Fruit fly (Drosophila melanogaster): ENCODE results near the gene CG8112.

CG8112 gene

DNA sequence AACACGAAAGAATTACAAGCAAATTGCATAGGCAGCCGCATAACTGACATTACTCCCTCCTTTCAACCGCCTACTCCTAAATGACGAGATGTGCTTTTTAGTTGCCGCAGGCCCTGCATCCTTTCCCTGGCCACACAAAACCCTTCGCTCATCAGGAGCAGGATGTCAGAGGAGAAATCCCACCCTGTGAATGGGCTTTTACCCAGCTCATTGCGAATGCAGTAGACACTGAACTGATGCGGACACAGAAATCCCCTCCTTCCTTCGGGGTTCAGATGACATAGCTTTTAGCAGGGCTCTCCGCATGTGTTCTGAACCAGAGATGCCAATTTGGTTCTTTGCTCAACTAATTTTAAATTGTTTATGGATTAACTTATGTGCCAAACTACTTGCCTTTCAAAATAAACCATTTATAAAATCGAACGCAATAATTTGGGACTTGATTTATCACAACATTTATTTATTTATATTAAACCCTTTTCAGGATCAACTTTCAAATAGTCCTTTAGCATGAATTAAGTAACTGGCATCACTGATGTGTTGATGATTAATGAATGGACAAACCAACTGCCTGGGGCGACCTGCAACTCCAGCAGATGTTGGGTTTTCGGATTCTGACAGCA lies 26.5 kb downstream of the CG8112 start (continued):
- TF ChIP-seq CG4318 (GFP tag; optimal IDR thresholded peaks at IDR 0.05) (no peak), Smox (GFP tag; optimal IDR thresholded peaks at IDR 0.05) (no peak), CG8119 (GFP tag; IDR thresholded peaks at IDR 0.05) (no peak), CG6854 (GFP tag; optimal IDR thresholded peaks at IDR 0.05) (no peak), CG34406 (GFP tag; optimal IDR thresholded peaks at IDR 0.05) (no peak), CG10631 (GFP tag; optimal IDR thresholded peaks at IDR 0.05) (no peak), Sox14 (GFP tag; optimal IDR thresholded peaks at IDR 0.05) (no peak), topi (GFP tag; optimal IDR thresholded peaks at IDR 0.05) (no peak), CG11294 (GFP tag; IDR thresholded peaks at IDR 0.05) (no peak), Sox15 (GFP tag; optimal IDR thresholded peaks at IDR 0.05) (no peak), CG15336 (GFP tag; IDR thresholded peaks at IDR 0.05) (no peak), CG6792 (GFP tag; optimal IDR thresholded peaks at IDR 0.05) (no peak), CG3919 (GFP tag; optimal IDR thresholded peaks at IDR 0.05) (no peak), spab (GFP tag; optimal IDR thresholded peaks at IDR 0.05) (peak; percentile 6), CG16779 (tag; optimal IDR thresholded peaks at IDR 0.05) (no peak), CG6276 (GFP tag; optimal IDR thresholded peaks at IDR 0.05) (no peak), Hr4 (GFP tag; optimal IDR thresholded peaks at IDR 0.05) (no peak), CG32006 (GFP tag; optimal IDR thresholded peaks at IDR 0.05) (no peak), acj6 (GFP tag; optimal IDR thresholded peaks at IDR 0.05) (no peak), Ets21C (GFP tag; optimal IDR thresholded peaks at IDR 0.05) (no peak), Ets96B (tag; optimal IDR thresholded peaks at IDR 0.05) (peak; percentile 48), CG11902 (GFP tag; optimal IDR thresholded peaks at IDR 0.05) (no peak)

- no peak for TF ChIP-seq CG11762 (GFP tag; optimal IDR thresholded peaks at IDR 0.05; ENCODE audit: insufficient read depth)
- no peak for TF ChIP-seq acj6 (GFP tag; optimal IDR thresholded peaks at IDR 0.05)
- TF ChIP-seq dac (GFP tag; optimal IDR thresholded peaks at IDR 0.05): no peak
- no peak for TF ChIP-seq spab (GFP tag; optimal IDR thresholded peaks at IDR 0.05)
- no peak for TF ChIP-seq CG32006 (GFP tag; optimal IDR thresholded peaks at IDR 0.05)
- no peak for TF ChIP-seq CG9139 (GFP tag; optimal IDR thresholded peaks at IDR 0.05)
- TF ChIP-seq CG11294 (GFP tag; IDR thresholded peaks at IDR 0.05): no peak
- peak; percentile 74 for TF ChIP-seq svp (GFP tag)
- no peak for TF ChIP-seq vri (GFP tag; optimal IDR thresholded peaks at IDR 0.05)
These were observed 27.4 kb downstream of the CG8112 start for dm6 chr3R:8740118-8740517.

DNA sequence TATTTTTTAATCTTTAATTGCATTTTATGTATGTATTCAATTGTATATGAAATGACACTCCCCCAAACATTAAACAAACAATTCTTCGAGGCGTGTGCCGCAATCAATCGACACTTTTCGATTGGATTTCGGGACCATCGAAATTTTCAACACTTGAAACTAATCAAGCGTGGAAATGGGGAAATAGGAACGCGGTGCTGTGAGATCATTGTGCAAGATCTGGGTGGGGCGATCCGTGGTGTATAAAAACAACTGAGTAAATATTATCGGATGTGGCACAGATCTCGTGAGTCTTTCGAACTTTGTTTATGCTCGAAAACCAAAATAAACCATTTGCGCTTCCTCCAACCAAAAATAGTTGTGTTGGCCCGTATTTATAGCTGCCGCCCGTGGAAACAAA lies 28.5 kb downstream of the CG8112 start:
- TF ChIP-seq Sox14 (GFP tag; optimal IDR thresholded peaks at IDR 0.05) (no peak), CG6808 (GFP tag; optimal IDR thresholded peaks at IDR 0.05) (no peak), CG6792 (GFP tag; optimal IDR thresholded peaks at IDR 0.05) (no peak)

DNA sequence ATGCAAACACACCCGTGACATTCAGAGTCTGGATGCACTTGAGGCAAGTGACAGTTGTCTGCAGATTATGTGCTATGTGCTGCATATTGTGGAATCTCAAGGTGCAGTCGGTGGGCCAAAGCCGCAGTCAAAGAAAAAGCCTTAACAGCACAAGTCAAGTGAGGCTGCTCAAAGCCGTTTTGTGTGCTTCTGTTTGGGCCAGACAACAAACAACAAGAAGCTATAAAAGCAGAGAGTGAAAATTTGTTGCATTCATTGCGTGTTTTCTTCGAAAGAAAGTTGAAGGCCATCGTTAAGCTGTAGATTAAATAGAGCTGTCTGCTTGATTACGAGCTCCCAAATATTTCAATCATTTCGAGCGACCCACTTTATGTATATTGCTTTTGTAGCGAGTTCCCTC lies 29.2 kb downstream of the CG8112 start:
- TF ChIP-seq Blimp-1 (GFP tag; optimal IDR thresholded peaks at IDR 0.05) (no peak), Eip78C (GFP tag) (peak; percentile 21)

DNA sequence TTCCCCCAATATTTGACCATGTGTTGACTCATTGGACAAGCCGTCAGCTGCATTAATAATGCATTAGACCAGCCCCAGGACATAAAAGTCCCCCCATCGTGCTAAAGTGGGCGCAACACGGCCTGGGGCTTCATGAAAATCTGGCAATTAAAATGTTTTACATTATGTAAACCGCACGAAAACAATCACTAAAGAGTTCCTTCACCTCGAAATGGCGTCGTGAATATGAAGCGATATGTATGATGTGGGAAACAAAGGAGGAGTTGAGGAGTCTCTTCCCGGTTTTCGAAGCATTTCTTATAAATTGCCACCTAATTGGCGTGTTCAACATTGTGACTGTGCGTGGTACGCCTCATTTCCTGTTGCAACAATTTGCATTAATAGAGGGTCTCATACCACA lies 29.9 kb downstream of the CG8112 start:
- TF ChIP-seq CG34406 (GFP tag; optimal IDR thresholded peaks at IDR 0.05): no peak
- no peak for TF ChIP-seq Hr4 (GFP tag; optimal IDR thresholded peaks at IDR 0.05)
- no peak for TF ChIP-seq svp (GFP tag)
- peak; percentile 15 for TF ChIP-seq Eip78C (GFP tag)

- TF ChIP-seq Gug (GFP tag; IDR thresholded peaks at IDR 0.05) (no peak; the same call in 1 of the 2 replicates), Ets21C (GFP tag; optimal IDR thresholded peaks at IDR 0.05) (peak; percentile 35), pdm3 (GFP tag; optimal IDR thresholded peaks at IDR 0.05) (peak; percentile 50), CG8119 (GFP tag; IDR thresholded peaks at IDR 0.05) (peak; percentile 44; the same call in 1 of the 3 replicates), CG34406 (GFP tag; optimal IDR thresholded peaks at IDR 0.05) (peak; percentile 41), CG1621 (tag; optimal IDR thresholded peaks at IDR 0.05) (no peak), CG7368 (GFP tag; optimal IDR thresholded peaks at IDR 0.05) (no peak), svp (GFP tag) (peak; percentile 84), lz (GFP tag; optimal IDR thresholded peaks at IDR 0.05) (peak; percentile 51), Eip93F (GFP tag; optimal IDR thresholded peaks at IDR 0.05) (no peak), salr (GFP tag; optimal IDR thresholded peaks at IDR 0.05) (no peak), CG11902 (GFP tag; optimal IDR thresholded peaks at IDR 0.05) (peak; percentile 31), CG6792 (GFP tag; optimal IDR thresholded peaks at IDR 0.05) (peak; percentile 59), CG3032 (tag; optimal IDR thresholded peaks at IDR 0.05) (no peak), Hr4 (GFP tag; optimal IDR thresholded peaks at IDR 0.05) (peak; percentile 50), acj6 (GFP tag; optimal IDR thresholded peaks at IDR 0.05) (peak; percentile 17), eg (GFP tag; IDR thresholded peaks at IDR 0.05) (peak; percentile 72; the same call in 2 of the 3 replicates), OdsH (GFP tag; optimal IDR thresholded peaks at IDR 0.05) (peak; percentile 38), net (GFP tag; optimal IDR thresholded peaks at IDR 0.05) (peak; percentile 18)
These were observed 31.5 kb downstream of the CG8112 start for dm6 chr3R:8744198-8744597.
